Fruit fly (Drosophila melanogaster) whole organism, adult: ENCODE measurements around the gene CkIIbeta.

Experiments
- CG11617 ChIP-seq: fragments of 200-800 bp; sonication (Bioruptor generic); optimal IDR thresholded peaks from 2 replicates; lab custom pipeline; 2017; ENCODE audit warnings: mild to moderate bottlenecking, missing biosample characterization, missing genetic modification reagents, missing genetic modification characterization
- CG1620 ChIP-seq: fragments of 200-800 bp; sonication (Bioruptor generic); optimal IDR thresholded peaks from 2 replicates; lab custom pipeline; 2016; ENCODE audit warnings: missing biosample characterization, missing genetic modification characterization
- CG5204 ChIP-seq: fragments of 200-800 bp; sonication (Bioruptor generic); optimal IDR thresholded peaks from 2 replicates; lab custom pipeline; 2016; ENCODE audit warnings: missing biosample characterization, missing genetic modification characterization
- CG7101 ChIP-seq: fragments of 200-800 bp; sonication (Bioruptor generic); optimal IDR thresholded peaks from 2 replicates; lab custom pipeline; 2018; ENCODE audit warnings: missing biosample characterization, mild to moderate bottlenecking, missing genetic modification characterization, moderate library complexity
- Mnt ChIP-seq: fragments of 200-800 bp; sonication (Bioruptor generic); optimal IDR thresholded peaks from 2 replicates; lab custom pipeline; 2016; ENCODE audit warnings: missing biosample characterization, mild to moderate bottlenecking, missing genetic modification characterization
- bab1 ChIP-seq: fragments of 200-800 bp; sonication (Bioruptor generic); optimal IDR thresholded peaks from 3 replicates; lab custom pipeline; 2019; ENCODE audit warnings: missing biosample characterization, mild to moderate bottlenecking, missing genetic modification characterization, moderate library complexity
- toe ChIP-seq: fragments of 200-800 bp; sonication (Bioruptor generic); optimal IDR thresholded peaks from 2 replicates; lab custom pipeline; 2016; ENCODE audit warnings: missing biosample characterization, missing genetic modification characterization

DNA sequence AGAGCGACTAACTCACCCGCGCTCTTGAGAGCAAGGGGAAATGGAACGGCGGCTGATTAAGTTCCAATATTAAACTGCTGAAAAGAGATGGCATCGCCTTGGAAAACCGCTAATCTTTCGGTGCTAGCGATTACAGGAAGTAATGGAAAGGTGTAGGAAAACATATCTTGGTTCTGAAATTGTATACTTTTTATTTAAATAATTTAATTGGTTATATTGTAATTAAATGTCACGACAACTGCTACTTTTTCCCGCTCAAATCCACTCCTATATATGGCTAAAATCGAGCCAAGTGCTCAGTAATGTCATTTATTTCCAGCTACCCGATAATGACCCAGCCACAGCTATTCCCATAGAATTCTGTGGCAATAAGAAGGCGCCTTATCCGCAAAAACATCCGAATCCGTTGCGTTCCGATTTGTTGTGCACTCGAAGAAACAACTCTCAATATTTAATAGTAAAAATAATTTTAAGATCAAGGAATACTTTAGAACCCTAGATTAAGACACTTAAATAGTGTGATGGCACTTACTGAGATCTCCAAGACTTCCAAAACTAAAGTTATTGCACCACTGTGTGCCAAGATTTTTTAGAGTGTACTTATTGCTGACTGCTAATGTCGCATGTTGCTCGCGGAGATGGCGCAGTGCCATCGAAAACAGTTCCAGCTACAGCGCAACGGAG is 4.0 kb upstream of the CkIIbeta start:
- TF ChIP-seq CG5204 (GFP tag; lab: Kevin White, UChicago) (no peak), bab1 (GFP tag; lab: Kevin White, UChicago) (no peak), CG11617 (no peak), CG1620 (GFP tag; lab: Kevin White, UChicago) (no peak), Mnt (GFP tag; lab: Kevin White, UChicago) (no peak), CG7101 (tag; lab: Kevin White, UChicago) (no peak), toe (no peak)
